Fruit fly (Drosophila melanogaster): Measurements from ENCODE around the gene CG7330.

- no peak for TF ChIP-seq Myc (optimal IDR thresholded peaks at IDR 0.05)
- TF ChIP-seq psq (optimal IDR thresholded peaks at IDR 0.05): no peak
- TF ChIP-seq h (optimal IDR thresholded peaks at IDR 0.05): no peak
- no peak for TF ChIP-seq insv (optimal IDR thresholded peaks at IDR 0.05)
- TF ChIP-seq Sin3A (optimal IDR thresholded peaks at IDR 0.05): no peak
Measured at dm6 chr3L:18138280-18138679, 10.4 kb upstream of the CG7330 start.

Measured in Kc167 (cell line).